Worm (Caenorhabditis elegans) whole organism, L4 larva: ENCODE data around the gene C45G9.10.

ENCODE experiments used
- F10B5.3 ChIP-seq: sonication (generic microtip); optimal IDR thresholded peaks from 2 replicates; lab custom pipeline; 2016; ENCODE audit warnings: mild to moderate bottlenecking, missing genetic modification characterization, missing compliant biosample characterization
- R02D3.7 ChIP-seq: fragments of 150-350 bp; sonication (generic microtip); optimal IDR thresholded peaks from 3 replicates; lab custom pipeline; 2014; ENCODE audit warnings: missing biosample characterization, missing genetic modification characterization
- T20F7.1 ChIP-seq: fragments of 200-800 bp; sonication (Bioruptor generic); optimal IDR thresholded peaks from 2 replicates; lab custom pipeline; 2018; ENCODE audit warnings: mild to moderate bottlenecking, missing genetic modification characterization, missing compliant biosample characterization
- T26A8.4 ChIP-seq: fragments of 200-800 bp; sonication (Bioruptor generic); IDR thresholded peaks from 2 replicates; pipeline ENCODE4 v1.3.6; 2022; ENCODE audit warnings: missing genetic modification characterization, missing compliant biosample characterization
- Y48G9A.11 ChIP-seq: fragments of 200-800 bp; sonication (Bioruptor generic); IDR thresholded peaks from 2 replicates; pipeline ENCODE4 v1.3.6; 2022; ENCODE audit warnings: missing genetic modification reagents, missing genetic modification characterization, missing compliant biosample characterization
- Y5F2A.4 ChIP-seq: fragments of 200-800 bp; sonication (Bioruptor generic); optimal IDR thresholded peaks from 2 replicates; lab custom pipeline; 2018; ENCODE audit warnings: mild to moderate bottlenecking, missing genetic modification characterization, missing compliant biosample characterization
- aha-1 ChIP-seq: fragments of 150-350 bp; peaks from one replicate; lab custom pipeline; 2014; ENCODE audit warnings: missing biosample characterization, missing genetic modification characterization
- aly-2 ChIP-seq: sonication (generic microtip); optimal IDR thresholded peaks from 2 replicates; lab custom pipeline; 2018; ENCODE audit warnings: missing biosample characterization, missing genetic modification characterization
- ama-1 ChIP-seq: fragments of 150-350 bp; optimal IDR thresholded peaks from 2 replicates; lab custom pipeline; 2014; ENCODE audit warnings: inconsistent platforms, mixed read lengths
- ceh-28 ChIP-seq: fragments of 150-350 bp; optimal IDR thresholded peaks from 2 replicates; lab custom pipeline; 2014; ENCODE audit warnings: missing biosample characterization, missing genetic modification reagents, missing genetic modification characterization
- daf-12 ChIP-seq: fragments of 150-350 bp; optimal IDR thresholded peaks from 2 replicates; lab custom pipeline; 2014; ENCODE audit warnings: missing biosample characterization, missing genetic modification reagents, missing genetic modification characterization
- daf-19 ChIP-seq: fragments of 200-800 bp; sonication (Bioruptor generic); conservative IDR thresholded peaks from 2 replicates; pipeline ENCODE4 v1.3.6; 2022; ENCODE audit warnings: missing genetic modification characterization, missing compliant biosample characterization
- dmd-6 ChIP-seq: fragments of 200-800 bp; sonication (Bioruptor generic); IDR thresholded peaks from 2 replicates; pipeline ENCODE4 v1.3.6; 2022; ENCODE audit warnings: missing genetic modification reagents, missing genetic modification characterization, missing compliant biosample characterization
- dmd-8 ChIP-seq: fragments of 200-800 bp; sonication (Bioruptor generic); IDR thresholded peaks from 2 replicates; pipeline ENCODE4 v1.3.6; 2022; ENCODE audit warnings: missing genetic modification characterization, missing compliant biosample characterization
- dmd-9 ChIP-seq: fragments of 200-800 bp; sonication (Bioruptor generic); IDR thresholded peaks from 2 replicates; pipeline ENCODE4 v1.3.6; 2022; ENCODE audit warnings: missing genetic modification reagents, missing genetic modification characterization, missing compliant biosample characterization
- duxl-1 ChIP-seq: sonication (generic microtip); optimal IDR thresholded peaks from 2 replicates; lab custom pipeline; 2016; ENCODE audit warnings: mild to moderate bottlenecking, missing genetic modification characterization, moderate library complexity, missing compliant biosample characterization; ENCODE audit not compliant: poor library complexity
- dve-1 ChIP-seq: sonication (generic microtip); optimal IDR thresholded peaks from 2 replicates; lab custom pipeline; 2017; ENCODE audit warnings: antibody characterized with exemption, mild to moderate bottlenecking, missing genetic modification characterization, missing compliant biosample characterization; ENCODE audit not compliant: insufficient read depth
- egl-27 ChIP-seq: sonication (generic microtip); optimal IDR thresholded peaks from 3 replicates; lab custom pipeline; 2017; ENCODE audit warnings: missing biosample characterization, missing genetic modification reagents, missing genetic modification characterization
- gei-8 ChIP-seq: fragments of 200-800 bp; sonication (Bioruptor generic); optimal IDR thresholded peaks from 2 replicates; lab custom pipeline; 2018; ENCODE audit warnings: mild to moderate bottlenecking, missing genetic modification characterization, missing compliant biosample characterization
- jun-1 ChIP-seq: fragments of 150-350 bp; optimal IDR thresholded peaks from 2 replicates; lab custom pipeline; 2014; ENCODE audit warnings: missing biosample characterization, missing genetic modification reagents, missing genetic modification characterization
- lin-1 ChIP-seq: fragments of 200-800 bp; sonication (Bioruptor generic); IDR thresholded peaks from 2 replicates; pipeline ENCODE4 v1.3.6; 2022; ENCODE audit warnings: missing genetic modification reagents, missing genetic modification characterization, missing compliant biosample characterization
- lin-13 ChIP-seq: fragments of 150-350 bp; optimal IDR thresholded peaks from 2 replicates; lab custom pipeline; 2014; ENCODE audit warnings: missing biosample characterization, missing genetic modification reagents, missing genetic modification characterization
- lin-29 ChIP-seq: fragments of 200-800 bp; sonication (Bioruptor generic); IDR thresholded peaks from 2 replicates; pipeline ENCODE4 v1.3.6; 2022; ENCODE audit warnings: missing genetic modification reagents, missing genetic modification characterization, missing compliant biosample characterization
- madf-5 ChIP-seq, 2 experiments: fragments of 200-800 bp; sonication (Bioruptor generic); IDR thresholded peaks; 2 replicates each; pipeline ENCODE4 v1.3.6; 2022; ENCODE audit warnings: missing compliant biosample characterization in 2 of 2, missing genetic modification characterization in 2 of 2
- mdl-1 ChIP-seq, 2 experiments: fragments of 150-350 bp in 1 of 2; sonication (generic microtip) in 1 of 2; optimal IDR thresholded peaks; 2 replicates each; lab custom pipeline; 2014 to 2017; ENCODE audit warnings: missing biosample characterization in 2 of 2, missing genetic modification characterization in 2 of 2
- mdt-29 ChIP-seq: fragments of 200-800 bp; sonication (Bioruptor generic); IDR thresholded peaks from 2 replicates; pipeline ENCODE4 v1.3.6; 2022; ENCODE audit warnings: missing genetic modification reagents, missing genetic modification characterization, missing compliant biosample characterization
- mep-1 ChIP-seq: fragments of 150-350 bp; sonication (generic microtip); optimal IDR thresholded peaks from 3 replicates; lab custom pipeline; 2014; ENCODE audit warnings: missing biosample characterization, missing genetic modification characterization
- mes-2 ChIP-seq: sonication (generic microtip); optimal IDR thresholded peaks from 2 replicates; lab custom pipeline; 2016; ENCODE audit warnings: missing genotype, mild to moderate bottlenecking, missing genetic modification characterization, missing compliant biosample characterization; ENCODE audit not compliant: poor library complexity, severe bottlenecking
- mxl-2 ChIP-seq: fragments of 200-800 bp; sonication (Bioruptor generic); conservative IDR thresholded peaks from 2 replicates; pipeline ENCODE4 v1.3.6; 2022; ENCODE audit warnings: missing genetic modification reagents, missing genetic modification characterization, missing compliant biosample characterization
- mxl-3 ChIP-seq: fragments of 200-800 bp; sonication (Bioruptor generic); optimal IDR thresholded peaks from 2 replicates; lab custom pipeline; 2018; ENCODE audit warnings: mild to moderate bottlenecking, missing genetic modification characterization, missing compliant biosample characterization
- nhr-10 ChIP-seq: fragments of 150-350 bp; optimal IDR thresholded peaks from 2 replicates; lab custom pipeline; 2014; ENCODE audit warnings: missing biosample characterization, missing genetic modification characterization
- nhr-11 ChIP-seq: fragments of 150-350 bp; optimal IDR thresholded peaks from 2 replicates; lab custom pipeline; 2014; ENCODE audit warnings: missing biosample characterization, missing genetic modification characterization
- nhr-111 ChIP-seq: fragments of 200-800 bp; sonication (Bioruptor generic); optimal IDR thresholded peaks from 2 replicates; lab custom pipeline; 2018; ENCODE audit warnings: mild to moderate bottlenecking, missing genetic modification characterization, missing compliant biosample characterization
- nhr-237 ChIP-seq: sonication (generic microtip); optimal IDR thresholded peaks from 2 replicates; lab custom pipeline; 2017; ENCODE audit warnings: missing biosample characterization, missing genetic modification characterization
- nhr-25 ChIP-seq: sonication (generic microtip); optimal IDR thresholded peaks from 2 replicates; lab custom pipeline; 2017; ENCODE audit warnings: missing genetic modification characterization, mild to moderate bottlenecking, missing compliant biosample characterization, antibody characterized with exemption, moderate library complexity, borderline replicate concordance; ENCODE audit not compliant: insufficient read depth
- nhr-28 ChIP-seq: fragments of 150-350 bp; optimal IDR thresholded peaks from 2 replicates; lab custom pipeline; 2014; ENCODE audit warnings: missing biosample characterization, missing genetic modification characterization
- nhr-41 ChIP-seq: fragments of 200-800 bp; sonication (Bioruptor generic); IDR thresholded peaks from 2 replicates; pipeline ENCODE4 v1.3.6; 2022; ENCODE audit warnings: missing genetic modification reagents, missing genetic modification characterization, missing compliant biosample characterization
- nhr-48 ChIP-seq: sonication (generic microtip); optimal IDR thresholded peaks from 2 replicates; lab custom pipeline; 2016; ENCODE audit warnings: mild to moderate bottlenecking, missing genetic modification characterization, missing compliant biosample characterization
- nhr-6 ChIP-seq: fragments of 150-350 bp; optimal IDR thresholded peaks from 2 replicates; lab custom pipeline; 2014; ENCODE audit warnings: missing biosample characterization, missing genetic modification characterization
- nhr-76 ChIP-seq: fragments of 150-350 bp; optimal IDR thresholded peaks from 2 replicates; lab custom pipeline; 2014; ENCODE audit warnings: missing biosample characterization, missing genetic modification characterization
- pha-4 ChIP-seq, 2 experiments: fragments of 150-350 bp in 1 of 2; fragments of 200-800 bp in 1 of 2; sonication (Bioruptor generic) in 1 of 2; IDR thresholded peaks in 1 of 2; optimal IDR thresholded peaks in 1 of 2; 2 replicates each; pipeline versions ENCODE4 v1.3.6 to Lab custom; 2014 to 2022; ENCODE audit warnings: missing genetic modification characterization in 2 of 2, missing genetic modification reagents in 2 of 2, missing biosample characterization in 1 of 2, missing compliant biosample characterization in 1 of 2
- php-3 ChIP-seq: fragments of 200-800 bp; sonication (Bioruptor generic); IDR thresholded peaks from 2 replicates; pipeline ENCODE4 v1.3.6; 2022; ENCODE audit warnings: missing genetic modification reagents, missing genetic modification characterization, missing compliant biosample characterization
- saeg-2 ChIP-seq: fragments of 200-800 bp; sonication (Bioruptor generic); IDR thresholded peaks from 2 replicates; pipeline ENCODE4 v1.3.6; 2022; ENCODE audit warnings: missing genetic modification reagents, missing genetic modification characterization, missing compliant biosample characterization
- skn-1 ChIP-seq: fragments of 150-350 bp; optimal IDR thresholded peaks from 2 replicates; lab custom pipeline; 2014; ENCODE audit warnings: missing biosample characterization, missing genetic modification characterization
- snpc-4 ChIP-seq: fragments of 150-350 bp; optimal IDR thresholded peaks from 2 replicates; lab custom pipeline; 2014; ENCODE audit warnings: missing biosample characterization, missing genetic modification characterization
- tra-1 ChIP-seq: fragments of 200-800 bp; sonication (Bioruptor generic); IDR thresholded peaks from 2 replicates; pipeline ENCODE4 v1.3.6; 2022; ENCODE audit warnings: missing genetic modification reagents, missing genetic modification characterization, missing compliant biosample characterization
- unc-39 ChIP-seq: sonication (generic microtip); optimal IDR thresholded peaks from 2 replicates; lab custom pipeline; 2017; ENCODE audit warnings: missing biosample characterization, missing genetic modification characterization
- unc-62 ChIP-seq, 3 experiments: fragments of 150-350 bp in 1 of 3; sonication (generic microtip); optimal IDR thresholded peaks in 2 of 3; peaks in 1 of 3; 1 replicate in 1 of 3; 2 replicates in 2 of 3; lab custom pipeline; 2014 to 2017; ENCODE audit warnings: missing biosample characterization in 3 of 3, missing genetic modification characterization in 3 of 3, missing genetic modification reagents in 3 of 3, missing genotype in 1 of 3
- vab-7 ChIP-seq: fragments of 200-800 bp; sonication (Bioruptor generic); IDR thresholded peaks from 2 replicates; pipeline ENCODE4 v1.3.6; 2022; ENCODE audit warnings: missing genetic modification reagents, missing genetic modification characterization, missing compliant biosample characterization
- ztf-11 ChIP-seq: fragments of 150-350 bp; optimal IDR thresholded peaks from 2 replicates; lab custom pipeline; 2014; ENCODE audit warnings: missing biosample characterization, missing genetic modification characterization

C45G9.10 gene

ce11 chrIII:5077150-5077814, 15.6 kb upstream of the C45G9.10 start, which contains the start of gene alh-1 (continued):
- TF ChIP-seq unc-62 (GFP tag; optimal IDR thresholded peaks at IDR 0.05 in 1 of 2; lab: Kevin White, UChicago) (peak in 1 of 2 experiments; percentile 74), unc-62 (tag; optimal IDR thresholded peaks at IDR 0.05; lab: Kevin White, UChicago) (no peak), dmd-9 (GFP tag; lab: Robert Waterston, UW) (no peak), mxl-2 (no peak), unc-39 (tag; lab: Kevin White, UChicago) (no peak), nhr-111 (GFP tag; lab: Kevin White, UChicago) (no peak), nhr-10 (tag; lab: Kevin White, UChicago) (no peak), nhr-76 (tag; lab: Kevin White, UChicago) (no peak), lin-13 (GFP tag; lab: Kevin White, UChicago) (no peak), ama-1 (lab: Kevin White, UChicago) (no peak), nhr-6 (tag; lab: Kevin White, UChicago) (no peak), nhr-48 (tag; lab: Kevin White, UChicago) (no peak), ceh-28 (tag; lab: Kevin White, UChicago) (no peak), dve-1 (tag; lab: Kevin White, UChicago) (peak; percentile 69), lin-1 (GFP tag; lab: Robert Waterston, UW) (no peak), daf-19 (GFP tag; lab: Robert Waterston, UW) (no peak), saeg-2 (GFP tag; lab: Robert Waterston, UW) (no peak), nhr-41 (GFP tag; lab: Robert Waterston, UW) (no peak), vab-7 (GFP tag; lab: Robert Waterston, UW) (no peak), nhr-28 (peak; percentile 54), tra-1 (GFP tag; lab: Robert Waterston, UW) (no peak), mep-1 (tag; lab: Kevin White, UChicago) (no peak), mxl-3 (peak; percentile 53), mdt-29 (GFP tag; lab: Robert Waterston, UW) (no peak), Y5F2A.4 (GFP tag; lab: Kevin White, UChicago) (no peak), egl-27 (tag; lab: Kevin White, UChicago) (no peak), T26A8.4 (no peak), ztf-11 (tag; lab: Kevin White, UChicago) (no peak), daf-12 (no peak), nhr-237 (tag; lab: Kevin White, UChicago) (no peak), jun-1 (no peak), dmd-6 (peak; percentile 73), R02D3.7 (tag; lab: Kevin White, UChicago) (no peak), F10B5.3 (tag; lab: Kevin White, UChicago) (no peak), Y48G9A.11 (GFP tag; lab: Robert Waterston, UW) (no peak), nhr-11 (tag; lab: Kevin White, UChicago) (no peak), pha-4 (GFP tag; IDR thresholded peaks at IDR 0.05; lab: Robert Waterston, UW) (no peak), pha-4 (tag; optimal IDR thresholded peaks at IDR 0.05; lab: Kevin White, UChicago) (peak; percentile 23), nhr-25 (tag; lab: Kevin White, UChicago) (no peak), aha-1 (tag; lab: Kevin White, UChicago) (peak; percentile 20), skn-1 (tag; lab: Kevin White, UChicago) (no peak), dmd-8 (no peak), aly-2 (tag; lab: Kevin White, UChicago) (no peak), php-3 (GFP tag; lab: Robert Waterston, UW) (no peak), snpc-4 (tag; lab: Kevin White, UChicago) (no peak), T20F7.1 (GFP tag; lab: Kevin White, UChicago) (peak; percentile 12), mdl-1 (tag; optimal IDR thresholded peaks at IDR 0.05; lab: Kevin White, UChicago) (peak in 1 of 2 experiments; percentile 67), gei-8 (GFP tag; lab: Kevin White, UChicago) (no peak), mes-2 (tag; lab: Kevin White, UChicago) (no peak), madf-5 (GFP tag; IDR thresholded peaks at IDR 0.05; lab: Robert Waterston, UW) (no peak), lin-29 (GFP tag; lab: Robert Waterston, UW) (no peak), duxl-1 (no peak)
